Worm (Caenorhabditis elegans) whole organism, late embryonic: ENCODE measurements around the gene acs-18.

ENCODE experiments used
- C08G9.2 ChIP-seq: sonication (generic microtip); optimal IDR thresholded peaks from 2 replicates; lab custom pipeline; 2016; ENCODE audit warnings: mild to moderate bottlenecking, missing genetic modification characterization, moderate library complexity, missing compliant biosample characterization
- F13H6.1 ChIP-seq: sonication (generic microtip); optimal IDR thresholded peaks from 2 replicates; lab custom pipeline; 2016; ENCODE audit warnings: missing genetic modification characterization, missing compliant biosample characterization
- K02D7.2 ChIP-seq: sonication (generic microtip); optimal IDR thresholded peaks from 2 replicates; lab custom pipeline; 2017; ENCODE audit warnings: mild to moderate bottlenecking, missing genetic modification characterization, missing compliant biosample characterization
- K09A11.1 ChIP-seq: sonication (generic microtip); optimal IDR thresholded peaks from 2 replicates; lab custom pipeline; 2017; ENCODE audit warnings: antibody characterized with exemption, mild to moderate bottlenecking, missing genetic modification characterization, missing compliant biosample characterization; ENCODE audit not compliant: insufficient read depth
- Y22D7AL.16 ChIP-seq: sonication (generic microtip); optimal IDR thresholded peaks from 2 replicates; lab custom pipeline; 2016; ENCODE audit warnings: missing genetic modification characterization, missing compliant biosample characterization
- ahr-1 ChIP-seq: sonication (generic microtip); optimal IDR thresholded peaks from 2 replicates; lab custom pipeline; 2016; ENCODE audit warnings: missing genetic modification characterization, missing compliant biosample characterization
- ceh-14 ChIP-seq: sonication (generic microtip); optimal IDR thresholded peaks from 2 replicates; lab custom pipeline; 2016; ENCODE audit warnings: missing genotype, missing genetic modification characterization, missing compliant biosample characterization
- ceh-19 ChIP-seq: fragments of 200-800 bp; sonication (Bioruptor generic); optimal IDR thresholded peaks from 2 replicates; lab custom pipeline; 2018; ENCODE audit warnings: mild to moderate bottlenecking, missing genetic modification characterization, missing compliant biosample characterization
- ceh-24 ChIP-seq: sonication (generic microtip); optimal IDR thresholded peaks from 2 replicates; lab custom pipeline; 2016; ENCODE audit warnings: mild to moderate bottlenecking, missing genetic modification characterization, missing compliant biosample characterization
- ceh-31 ChIP-seq: sonication (generic microtip); optimal IDR thresholded peaks from 2 replicates; lab custom pipeline; 2016; ENCODE audit warnings: missing genetic modification characterization, missing compliant biosample characterization
- ceh-34 ChIP-seq: sonication (generic microtip); optimal IDR thresholded peaks from 2 replicates; lab custom pipeline; 2016; ENCODE audit warnings: mild to moderate bottlenecking, missing genetic modification characterization, missing compliant biosample characterization
- ceh-9 ChIP-seq: sonication (generic microtip); optimal IDR thresholded peaks from 2 replicates; lab custom pipeline; 2016; ENCODE audit warnings: mild to moderate bottlenecking, missing genetic modification characterization, inconsistent platforms, missing compliant biosample characterization
- che-1 ChIP-seq: sonication (generic microtip); optimal IDR thresholded peaks from 2 replicates; lab custom pipeline; 2016; ENCODE audit warnings: mild to moderate bottlenecking, missing genetic modification characterization, missing compliant biosample characterization
- dve-1 ChIP-seq: sonication (generic microtip); optimal IDR thresholded peaks from 2 replicates; lab custom pipeline; 2017; ENCODE audit warnings: antibody characterized with exemption, mild to moderate bottlenecking, missing genetic modification characterization, missing compliant biosample characterization
- elt-2 ChIP-seq: sonication (generic microtip); optimal IDR thresholded peaks from 2 replicates; lab custom pipeline; 2016; ENCODE audit warnings: missing genetic modification reagents, missing genetic modification characterization, missing compliant biosample characterization
- eyg-1 ChIP-seq: sonication (generic microtip); optimal IDR thresholded peaks from 2 replicates; lab custom pipeline; 2016; ENCODE audit warnings: missing genotype, missing genetic modification characterization, missing compliant biosample characterization
- fax-1 ChIP-seq: sonication (generic microtip); optimal IDR thresholded peaks from 2 replicates; lab custom pipeline; 2016; ENCODE audit warnings: missing genotype, missing genetic modification characterization, missing compliant biosample characterization
- fkh-10 ChIP-seq: fragments of 150-350 bp; optimal IDR thresholded peaks from 2 replicates; lab custom pipeline; 2014; ENCODE audit warnings: missing biosample characterization, missing genetic modification reagents, missing genetic modification characterization
- fkh-6 ChIP-seq: sonication (generic microtip); optimal IDR thresholded peaks from 2 replicates; lab custom pipeline; 2016; ENCODE audit warnings: missing genetic modification characterization, missing compliant biosample characterization
- hlh-13 ChIP-seq: fragments of 200-800 bp; sonication (Bioruptor generic); optimal IDR thresholded peaks from 2 replicates; lab custom pipeline; 2018; ENCODE audit warnings: mild to moderate bottlenecking, missing genetic modification characterization, missing compliant biosample characterization
- hlh-6 ChIP-seq: sonication (generic microtip); optimal IDR thresholded peaks from 2 replicates; lab custom pipeline; 2016; ENCODE audit warnings: missing genotype, missing genetic modification characterization, missing compliant biosample characterization
- hlh-8 ChIP-seq: sonication (generic microtip); optimal IDR thresholded peaks from 2 replicates; lab custom pipeline; 2016; ENCODE audit warnings: missing genotype, missing genetic modification characterization, missing compliant biosample characterization
- madf-2 ChIP-seq: sonication (generic microtip); optimal IDR thresholded peaks from 2 replicates; lab custom pipeline; 2017; ENCODE audit warnings: missing genetic modification characterization, missing compliant biosample characterization
- mec-3 ChIP-seq: sonication (generic microtip); optimal IDR thresholded peaks from 2 replicates; lab custom pipeline; 2016; ENCODE audit warnings: borderline replicate concordance, missing genetic modification characterization, missing compliant biosample characterization
- nhr-232 ChIP-seq: sonication (generic microtip); optimal IDR thresholded peaks from 2 replicates; lab custom pipeline; 2016; ENCODE audit warnings: missing genetic modification characterization, missing compliant biosample characterization
- pag-3 ChIP-seq: sonication (generic microtip); optimal IDR thresholded peaks from 2 replicates; lab custom pipeline; 2016; ENCODE audit warnings: missing compliant biosample characterization, missing genetic modification characterization, borderline replicate concordance
- pat-9 ChIP-seq: fragments of 200-800 bp; sonication (Bioruptor generic); optimal IDR thresholded peaks from 2 replicates; lab custom pipeline; 2018; ENCODE audit warnings: mild to moderate bottlenecking, missing genetic modification characterization, moderate library complexity, missing compliant biosample characterization
- sox-2 ChIP-seq: fragments of 200-800 bp; sonication (Bioruptor generic); IDR thresholded peaks from 2 replicates; pipeline ENCODE4 v1.3.6; 2022; ENCODE audit warnings: missing genetic modification reagents, missing genetic modification characterization, missing compliant biosample characterization
- syd-9 ChIP-seq: sonication (generic microtip); optimal IDR thresholded peaks from 2 replicates; lab custom pipeline; 2016; ENCODE audit warnings: mild to moderate bottlenecking, missing genetic modification characterization, moderate library complexity, missing compliant biosample characterization
- unc-55 ChIP-seq: sonication (generic microtip); optimal IDR thresholded peaks from 2 replicates; lab custom pipeline; 2017; ENCODE audit warnings: missing biosample characterization, missing genetic modification reagents, missing genetic modification characterization
- unc-86 ChIP-seq: sonication (generic microtip); optimal IDR thresholded peaks from 2 replicates; lab custom pipeline; 2016; ENCODE audit warnings: missing genetic modification characterization, missing compliant biosample characterization
- zip-5 ChIP-seq: sonication (generic microtip); optimal IDR thresholded peaks from 2 replicates; lab custom pipeline; 2016; ENCODE audit warnings: missing genetic modification characterization, missing compliant biosample characterization
- ztf-16 ChIP-seq: sonication (generic microtip); optimal IDR thresholded peaks from 2 replicates; lab custom pipeline; 2017; ENCODE audit warnings: missing genetic modification characterization, missing compliant biosample characterization

Gene acs-18

DNA sequence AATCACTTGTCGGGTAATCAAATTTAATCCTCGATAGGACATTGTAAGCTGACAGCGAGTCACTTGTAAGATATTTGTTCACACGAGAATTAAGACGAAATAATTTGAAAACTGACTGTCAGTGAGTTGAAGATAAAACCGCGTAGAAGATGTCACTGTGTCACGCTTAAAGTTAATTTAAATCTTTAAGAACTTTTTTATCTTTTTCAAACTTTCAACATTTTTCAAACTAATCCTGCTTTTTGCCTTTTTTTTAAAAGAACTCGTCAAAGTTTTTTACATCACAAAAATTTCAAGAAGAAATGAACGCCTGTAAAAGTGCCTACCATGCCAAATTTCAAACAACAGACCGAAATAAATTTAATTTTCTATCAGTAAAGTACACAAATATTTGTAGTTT, at the start of gene acs-18:
acs-18 (minus strand) TSS at position 101 of the 400 bp plus-strand sequence.
- no peak for TF ChIP-seq syd-9 (tag; lab: Kevin White, UChicago)
- no peak for TF ChIP-seq che-1 (tag; lab: Kevin White, UChicago)
- TF ChIP-seq pat-9 (tag; lab: Kevin White, UChicago): no peak
- no peak for TF ChIP-seq ceh-34 (tag; lab: Kevin White, UChicago)
- no peak for TF ChIP-seq K02D7.2 (tag; lab: Kevin White, UChicago)
- TF ChIP-seq zip-5: no peak
- TF ChIP-seq dve-1 (tag; lab: Kevin White, UChicago): no peak
- TF ChIP-seq hlh-13 (GFP tag; lab: Kevin White, UChicago): no peak
- TF ChIP-seq ceh-14 (tag; lab: Kevin White, UChicago): no peak
- no peak for TF ChIP-seq unc-86 (tag; lab: Kevin White, UChicago)
- no peak for TF ChIP-seq F13H6.1 (tag; lab: Kevin White, UChicago)
- no peak for TF ChIP-seq hlh-8 (tag; lab: Kevin White, UChicago)
- no peak for TF ChIP-seq ztf-16 (tag; lab: Kevin White, UChicago)
- no peak for TF ChIP-seq Y22D7AL.16 (tag; lab: Kevin White, UChicago)
- no peak for TF ChIP-seq K09A11.1 (tag; lab: Kevin White, UChicago)

DNA sequence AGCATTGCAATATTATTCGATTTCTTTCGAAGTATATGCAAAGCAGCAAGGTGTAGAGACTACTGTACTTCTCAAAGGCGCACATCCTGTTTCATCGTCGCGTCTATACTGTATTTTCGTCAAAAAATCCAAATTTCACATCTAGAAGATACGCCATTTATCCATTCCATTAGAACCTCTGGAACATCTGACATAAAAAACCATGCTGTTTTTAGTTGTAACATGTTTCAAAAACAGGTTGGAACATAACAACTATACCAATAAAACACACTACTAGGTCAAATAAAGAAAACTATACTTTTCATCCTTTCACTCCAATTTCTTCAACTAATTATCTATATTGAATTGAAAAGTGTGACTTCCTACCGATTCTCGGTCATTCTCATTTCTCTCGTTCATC, 46.9 kb upstream of the acs-18 start, which contains the start of gene ugt-59:
ugt-59 (plus strand) TSS at position 301 of the 400 bp plus-strand sequence.
- TF ChIP-seq mec-3 (tag; lab: Kevin White, UChicago) (no peak), madf-2 (tag; lab: Kevin White, UChicago) (no peak), ceh-31 (no peak), ahr-1 (tag; lab: Kevin White, UChicago) (no peak), syd-9 (tag; lab: Kevin White, UChicago) (no peak), unc-55 (GFP tag; lab: Kevin White, UChicago) (no peak)

DNA sequence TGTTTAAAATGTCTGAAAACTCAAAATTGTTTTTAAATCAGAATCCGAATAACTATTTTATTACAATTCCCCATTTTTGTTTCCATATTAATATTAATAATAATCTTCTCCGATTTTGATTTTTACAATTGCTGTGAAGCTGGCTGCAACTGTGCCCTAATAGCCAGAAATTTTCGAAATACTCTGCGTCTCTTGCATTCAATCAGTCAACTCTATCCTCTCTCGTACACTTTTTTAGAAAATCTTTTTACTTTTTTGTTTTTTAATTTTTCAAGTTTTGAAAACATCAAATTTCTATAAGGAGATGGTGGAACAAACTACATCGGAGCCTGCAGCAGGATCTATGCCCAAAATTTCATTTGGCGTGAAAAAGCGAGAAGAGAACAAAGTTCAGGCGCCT, 44.4 kb upstream of the acs-18 start, which contains the start of gene gkow-1:
gkow-1 (plus strand) TSS at position 301 of the 400 bp plus-strand sequence.
- TF ChIP-seq hlh-6 (tag; lab: Kevin White, UChicago) (no peak), ceh-34 (tag; lab: Kevin White, UChicago) (no peak), eyg-1 (no peak), ceh-14 (tag; lab: Kevin White, UChicago) (no peak), mec-3 (tag; lab: Kevin White, UChicago) (no peak), fkh-6 (no peak)

DNA sequence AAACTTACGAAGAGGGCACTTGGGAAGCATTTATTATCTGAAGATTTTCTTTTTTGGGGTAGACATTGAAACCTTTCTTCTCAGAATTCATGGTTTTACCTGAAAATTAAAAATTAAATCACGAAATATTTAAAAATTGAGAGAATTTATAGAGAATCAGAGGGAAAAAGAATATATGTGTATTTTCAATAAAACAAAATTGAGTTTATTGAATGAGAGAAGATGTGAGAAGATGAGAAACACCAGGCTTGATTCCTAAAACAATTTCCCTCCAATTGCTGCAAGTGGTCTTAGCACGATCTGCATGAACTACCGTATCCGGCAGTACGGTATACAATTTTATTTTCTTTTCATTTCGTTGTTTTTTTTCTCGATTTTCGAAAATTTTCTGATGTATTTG, 43.6 kb upstream of the acs-18 start, which contains the start of gene R11A8.1:
R11A8.1 (minus strand) TSS at position 101 of the 400 bp plus-strand sequence.
- no peak for TF ChIP-seq dve-1 (tag; lab: Kevin White, UChicago)
- TF ChIP-seq ztf-16 (tag; lab: Kevin White, UChicago): no peak
- TF ChIP-seq ahr-1 (tag; lab: Kevin White, UChicago): no peak
- no peak for TF ChIP-seq C08G9.2 (tag; lab: Kevin White, UChicago)
- no peak for TF ChIP-seq syd-9 (tag; lab: Kevin White, UChicago)
- TF ChIP-seq fax-1 (tag; lab: Kevin White, UChicago): no peak
- no peak for TF ChIP-seq elt-2 (tag; lab: Kevin White, UChicago)
- no peak for TF ChIP-seq ceh-19 (GFP tag; lab: Kevin White, UChicago)
- no peak for TF ChIP-seq nhr-232 (tag; lab: Kevin White, UChicago)
- TF ChIP-seq hlh-13 (GFP tag; lab: Kevin White, UChicago): no peak
- TF ChIP-seq sox-2 (GFP tag; lab: Robert Waterston, UW): no peak
- no peak for TF ChIP-seq pag-3 (tag; lab: Kevin White, UChicago)
- TF ChIP-seq zip-5: no peak
- no peak for TF ChIP-seq ceh-24
- TF ChIP-seq Y22D7AL.16 (tag; lab: Kevin White, UChicago): no peak
- TF ChIP-seq fkh-10 (GFP tag; lab: Kevin White, UChicago): no peak
- no peak for TF ChIP-seq fkh-6
- TF ChIP-seq F13H6.1 (tag; lab: Kevin White, UChicago): no peak
- TF ChIP-seq, all 69 proteins: peak for 0

DNA sequence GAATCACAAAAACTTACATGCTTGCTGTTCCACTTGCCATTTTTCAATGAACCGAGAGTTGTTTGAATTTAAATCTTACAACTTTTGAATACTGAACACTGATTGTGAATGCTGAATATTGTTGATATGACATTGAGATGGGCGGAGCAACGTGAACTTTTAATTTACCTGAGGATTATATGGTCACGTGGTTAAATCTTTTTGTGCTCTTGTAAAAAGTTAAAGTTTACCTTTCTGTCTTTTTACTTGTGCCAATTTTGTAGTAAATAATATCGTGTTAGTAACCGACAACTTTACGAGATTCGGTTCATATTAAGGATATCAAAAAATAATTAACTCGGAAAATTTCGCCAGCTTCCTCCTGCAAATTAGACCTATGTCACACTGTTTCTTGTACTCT, 38.8 kb upstream of the acs-18 start, which contains the start of gene Y43C5B.2:
Y43C5B.2 (minus strand) TSS at position 101 of the 400 bp plus-strand sequence.
- TF ChIP-seq ceh-9 (tag; lab: Kevin White, UChicago): no peak
- TF ChIP-seq unc-55 (GFP tag; lab: Kevin White, UChicago): no peak
- no peak for TF ChIP-seq Y22D7AL.16 (tag; lab: Kevin White, UChicago)
- no peak for TF ChIP-seq ceh-34 (tag; lab: Kevin White, UChicago)
- TF ChIP-seq, all 69 proteins: peak for 0
